Worm (Caenorhabditis elegans) whole organism, L3 larva: ENCODE results near the gene eelo-2.

ENCODE experiments used
- snpc-4 ChIP-seq: fragments of 150-350 bp; optimal IDR thresholded peaks from 2 replicates; lab custom pipeline; 2014; ENCODE audit warnings: missing biosample characterization, missing genetic modification characterization
- unc-62 ChIP-seq: fragments of 150-350 bp; sonication (generic microtip); optimal IDR thresholded peaks from 4 replicates; lab custom pipeline; 2014; ENCODE audit warnings: missing biosample characterization, missing genetic modification reagents, missing genetic modification characterization

- TF ChIP-seq snpc-4 (tag; lab: Kevin White, UChicago) (no peak), unc-62 (no peak)
Measured at ce11 chrIV:17210754-17211153, 39.2 kb upstream of the eelo-2 start.
